Worm (Caenorhabditis elegans) whole organism, L3 larva: ENCODE data around the gene Y40C5A.4.

Source experiments
- eor-1 ChIP-seq, 2 experiments: fragments of 150-350 bp; optimal IDR thresholded peaks; 2 replicates each; lab custom pipeline; 2014 to 2018; ENCODE audit warnings: missing biosample characterization in 2 of 2, missing genetic modification characterization in 2 of 2
- nhr-23 ChIP-seq: fragments of 150-350 bp; optimal IDR thresholded peaks from 2 replicates; lab custom pipeline; 2014; ENCODE audit warnings: missing biosample characterization, missing genetic modification reagents, missing genetic modification characterization
- pqm-1 ChIP-seq: fragments of 150-350 bp; optimal IDR thresholded peaks from 2 replicates; lab custom pipeline; 2017; ENCODE audit warnings: missing biosample characterization, missing genetic modification characterization, inconsistent platforms
- ztf-11 ChIP-seq: fragments of 150-350 bp; optimal IDR thresholded peaks from 2 replicates; lab custom pipeline; 2014; ENCODE audit warnings: missing biosample characterization, missing genetic modification characterization

DNA sequence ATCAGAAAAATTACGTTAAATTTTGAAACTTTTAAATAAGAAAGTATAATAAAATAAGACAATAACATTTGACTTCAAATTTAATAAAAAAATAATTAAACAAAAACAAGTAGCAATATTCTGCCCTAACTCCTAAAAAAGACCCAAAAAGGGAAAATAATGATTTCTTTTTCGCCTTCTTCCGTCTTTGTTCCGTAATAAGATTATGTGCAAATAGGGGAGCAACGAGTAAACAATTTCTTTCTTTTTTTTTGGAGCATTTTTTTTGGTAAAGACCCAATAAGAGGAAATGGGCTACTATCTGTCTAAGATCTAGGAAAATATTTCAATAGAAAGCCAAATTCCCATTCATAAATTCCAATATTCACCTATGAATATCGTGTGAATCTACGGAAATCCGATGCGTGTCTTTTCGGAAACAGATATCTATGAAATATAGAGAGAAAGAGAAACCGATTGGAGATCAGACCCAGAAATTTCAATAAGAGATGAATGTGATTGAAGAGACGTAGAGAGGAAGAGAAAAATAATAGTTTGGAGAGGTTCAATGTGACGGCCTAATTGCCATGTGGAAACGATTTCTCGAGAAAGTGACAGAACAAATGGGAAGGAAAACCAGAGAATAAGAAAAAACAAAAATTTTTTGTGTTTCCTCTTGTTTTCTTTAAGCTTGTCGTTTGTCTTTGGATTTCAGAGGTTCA lies 46.9 kb downstream of the Y40C5A.4 start:
- TF ChIP-seq pqm-1 (tag; lab: Kevin White, UChicago) (no peak), eor-1 (tag; optimal IDR thresholded peaks at IDR 0.05; lab: Kevin White, UChicago) (no peak), nhr-23 (tag; lab: Kevin White, UChicago) (peak; percentile 42), ztf-11 (tag; lab: Kevin White, UChicago) (no peak)
